Fruit fly (Drosophila melanogaster): ENCODE data around the gene CG12091.
A peak's percentile ranks its signal among the peaks of the same experiment; 100 is the strongest.

Gene CG12091

DNA sequence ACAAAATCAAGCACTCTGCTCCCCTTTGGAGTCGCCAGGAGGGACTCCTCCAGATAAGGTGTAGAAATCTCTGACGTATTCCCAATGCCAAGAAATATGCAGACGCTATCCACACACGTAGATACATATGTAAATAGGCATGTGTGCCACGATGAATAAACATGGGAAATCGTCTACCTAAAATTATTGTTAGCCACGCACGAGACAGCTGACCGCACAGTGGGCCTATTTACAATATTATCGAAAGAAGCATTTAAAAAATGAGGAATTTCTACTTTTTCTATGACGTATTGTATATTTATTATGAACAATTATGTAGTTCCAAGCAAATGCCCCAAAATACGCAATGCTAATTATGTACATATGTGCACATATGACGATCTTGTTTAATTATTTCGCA, 12.5 kb upstream of the CG12091 start (continued):
- TF ChIP-seq sug (tag; optimal IDR thresholded peaks at IDR 0.05) (no peak), gcm2 (GFP tag; optimal IDR thresholded peaks at IDR 0.05) (no peak), exex (tag; optimal IDR thresholded peaks at IDR 0.05) (no peak), Atf-2 (GFP tag; optimal IDR thresholded peaks at IDR 0.05) (no peak), CG1603 (tag; optimal IDR thresholded peaks at IDR 0.05) (no peak), psq (GFP tag; optimal IDR thresholded peaks at IDR 0.05) (no peak), crp (GFP tag; optimal IDR thresholded peaks at IDR 0.05) (peak in 1 of 2 experiments; percentile 54), ems (GFP tag; optimal IDR thresholded peaks at IDR 0.05) (no peak), ssp (GFP tag; IDR thresholded peaks at IDR 0.05) (no peak), CG9437 (GFP tag; optimal IDR thresholded peaks at IDR 0.05) (no peak), gsb-n (tag; optimal IDR thresholded peaks at IDR 0.05) (no peak), fd64A (GFP tag; optimal IDR thresholded peaks at IDR 0.05) (no peak), chif (GFP tag; optimal IDR thresholded peaks at IDR 0.05) (peak; percentile 4 to 12), CG8944 (GFP tag; optimal IDR thresholded peaks at IDR 0.05) (no peak), CG13775 (GFP tag; optimal IDR thresholded peaks at IDR 0.05) (peak; percentile 42), Myb (GFP tag; optimal IDR thresholded peaks at IDR 0.05) (no peak), dpn (GFP tag; optimal IDR thresholded peaks at IDR 0.05) (no peak), Ets65A (GFP tag) (no peak), Deaf1 (tag; optimal IDR thresholded peaks at IDR 0.05) (no peak), CrebB (tag; optimal IDR thresholded peaks at IDR 0.05) (no peak), lola (GFP tag; optimal IDR thresholded peaks at IDR 0.05) (no peak), CG4617 (GFP tag; optimal IDR thresholded peaks at IDR 0.05; ENCODE audit: borderline replicate concordance) (no peak), hbn (GFP tag; IDR thresholded peaks at IDR 0.05; ENCODE audit: partially characterized antibody) (no peak), Rx (GFP tag; IDR thresholded peaks at IDR 0.05) (no peak), CG2120 (GFP tag; optimal IDR thresholded peaks at IDR 0.05) (peak; percentile 54), run (tag; optimal IDR thresholded peaks at IDR 0.05) (no peak), tx (GFP tag; optimal IDR thresholded peaks at IDR 0.05) (no peak), kni (GFP tag; optimal IDR thresholded peaks at IDR 0.05) (peak; percentile 68), CG14860 (GFP tag; IDR thresholded peaks at IDR 0.05; ENCODE audit: partially characterized antibody) (no peak), Aef1 (GFP tag; IDR thresholded peaks at IDR 0.05) (no peak), Dref (GFP tag; IDR thresholded peaks at IDR 0.05) (no peak), E2f1 (GFP tag; IDR thresholded peaks at IDR 0.05) (no peak), onecut (GFP tag; IDR thresholded peaks at IDR 0.05) (no peak), al (GFP tag; IDR thresholded peaks at IDR 0.05) (peak; percentile 17; the same call in 1 of the 2 replicates), chn (GFP tag; optimal IDR thresholded peaks at IDR 0.05) (peak; percentile 14), wdn (GFP tag; IDR thresholded peaks at IDR 0.05) (no peak), CG10462 (GFP tag; optimal IDR thresholded peaks at IDR 0.05) (no peak), CG17328 (GFP tag; IDR thresholded peaks at IDR 0.05) (no peak), Hr39 (optimal IDR thresholded peaks at IDR 0.05) (no peak), nmo (GFP tag; optimal IDR thresholded peaks at IDR 0.05) (peak; percentile 13), yki (optimal IDR thresholded peaks at IDR 0.05) (no peak), CG10959 (GFP tag; IDR thresholded peaks at IDR 0.05) (no peak), Dip2 (GFP tag; IDR thresholded peaks at IDR 0.05) (no peak), zen2 (GFP tag; IDR thresholded peaks at IDR 0.05; ENCODE audit: partially characterized antibody) (no peak), oc (tag; optimal IDR thresholded peaks at IDR 0.05) (no peak), CG12104 (GFP tag; optimal IDR thresholded peaks at IDR 0.05) (no peak), CG8924 (tag; optimal IDR thresholded peaks at IDR 0.05) (no peak), CG17829 (tag; optimal IDR thresholded peaks at IDR 0.05) (no peak), kah (GFP tag; optimal IDR thresholded peaks at IDR 0.05) (no peak), zfh1 (GFP tag; IDR thresholded peaks at IDR 0.05) (no peak), Ptx1 (GFP tag; IDR thresholded peaks at IDR 0.05) (no peak), sc (optimal IDR thresholded peaks at IDR 0.05) (no peak), sc (GFP tag; optimal IDR thresholded peaks at IDR 0.05) (no peak)
